Worm (Caenorhabditis elegans): ENCODE results near the gene pigt-1.

pigt-1 gene

ce11 chrV:10939990-10940570, 18.5 kb downstream of the pigt-1 start (continued):
- TF ChIP-seq Y67H2A.10 (GFP tag; conservative IDR thresholded peaks at IDR 0.05) = no peak
- TF ChIP-seq lsy-27 (tag; optimal IDR thresholded peaks at IDR 0.05; ENCODE audit: borderline replicate concordance, insufficient read depth) = no peak
- TF ChIP-seq chd-7 (tag; optimal IDR thresholded peaks at IDR 0.05) = no peak
- no peak for TF ChIP-seq nfya-2 (GFP tag; IDR thresholded peaks at IDR 0.05)

DNA sequence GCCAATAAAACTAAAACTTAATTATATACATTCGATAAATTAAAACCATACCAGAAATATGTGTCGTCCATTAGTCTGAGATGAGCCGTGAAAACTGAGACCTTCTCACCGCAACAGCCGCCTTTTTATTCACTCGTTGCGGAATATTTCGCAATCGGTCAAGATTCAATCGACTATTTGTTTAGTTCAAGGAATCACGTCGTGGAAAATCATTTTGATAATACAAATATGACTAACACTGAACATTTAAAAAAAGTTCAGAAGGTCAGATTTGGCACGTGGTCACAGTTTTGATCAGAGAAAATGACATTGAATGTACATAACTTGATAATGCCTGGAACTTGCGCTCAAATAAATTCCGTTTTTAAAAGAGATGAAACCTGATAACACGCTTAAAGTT, 19.9 kb downstream of the pigt-1 start, which contains the start of gene F17C11.11:
F17C11.11 (minus strand) TSS at position 79 of the 400 bp plus-strand sequence.
- TF ChIP-seq F37B4.10 (GFP tag; IDR thresholded peaks at IDR 0.05) = no peak
- TF ChIP-seq madf-3 (GFP tag; IDR thresholded peaks at IDR 0.05) = no peak
- no peak for TF ChIP-seq mxl-1 (tag; optimal IDR thresholded peaks at IDR 0.05)
- peak; percentile 95 for TF ChIP-seq cebp-1 (GFP tag; IDR thresholded peaks at IDR 0.05)
- peak; percentile 99 for TF ChIP-seq cebp-1 (tag; optimal IDR thresholded peaks at IDR 0.05)
- no peak for TF ChIP-seq die-1 (tag; optimal IDR thresholded peaks at IDR 0.05)
- no peak for TF ChIP-seq Y53G8AR.9 (GFP tag; conservative IDR thresholded peaks at IDR 0.05)
- no peak for TF ChIP-seq B0019.2 (GFP tag; conservative IDR thresholded peaks at IDR 0.05)
- no peak for TF ChIP-seq nhr-27 (tag; optimal IDR thresholded peaks at IDR 0.05)
- TF ChIP-seq lin-35 (GFP tag; optimal IDR thresholded peaks at IDR 0.05) = no peak
- no peak for TF ChIP-seq lsy-27 (tag; optimal IDR thresholded peaks at IDR 0.05; ENCODE audit: borderline replicate concordance, insufficient read depth)
- TF ChIP-seq rcor-1 (GFP tag; IDR thresholded peaks at IDR 0.05) = no peak
- TF ChIP-seq dpff-1 (tag; optimal IDR thresholded peaks at IDR 0.05) = no peak
- no peak for TF ChIP-seq ceh-91 (GFP tag; IDR thresholded peaks at IDR 0.05)
- TF ChIP-seq nhr-120 (GFP tag; IDR thresholded peaks at IDR 0.05) = no peak
- peak; percentile 20 for TF ChIP-seq chd-7 (tag; optimal IDR thresholded peaks at IDR 0.05)
- no peak for TF ChIP-seq nfya-2 (GFP tag; IDR thresholded peaks at IDR 0.05)
- TF ChIP-seq B0261.1 (tag; optimal IDR thresholded peaks at IDR 0.05) = no peak
- TF ChIP-seq egrh-3 (GFP tag; IDR thresholded peaks at IDR 0.05) = no peak
- TF ChIP-seq ccch-3 (GFP tag; optimal IDR thresholded peaks at IDR 0.05) = no peak
- TF ChIP-seq tbx-9 (tag; optimal IDR thresholded peaks at IDR 0.05; ENCODE audit: borderline replicate concordance) = no peak
- no peak for TF ChIP-seq bed-2 (GFP tag; IDR thresholded peaks at IDR 0.05)
- no peak for TF ChIP-seq rpc-1 (optimal IDR thresholded peaks at IDR 0.05)
- TF ChIP-seq rpc-1 (tag; optimal IDR thresholded peaks at IDR 0.05) = no peak
- TF ChIP-seq lsl-1 (GFP tag; optimal IDR thresholded peaks at IDR 0.05) = no peak
- TF ChIP-seq sptf-2 (GFP tag; optimal IDR thresholded peaks at IDR 0.05) = no peak
- no peak for TF ChIP-seq ceh-58 (GFP tag; IDR thresholded peaks at IDR 0.05)
- no peak for TF ChIP-seq lin-54 (GFP tag; optimal IDR thresholded peaks at IDR 0.05)
- no peak for TF ChIP-seq lin-40 (tag; optimal IDR thresholded peaks at IDR 0.05)
- TF ChIP-seq nhr-80 (tag; optimal IDR thresholded peaks at IDR 0.05) = peak; percentile 80
- TF ChIP-seq madf-6 (GFP tag; IDR thresholded peaks at IDR 0.05) = no peak
- peak; percentile 22 for TF ChIP-seq ZK185.1 (tag; optimal IDR thresholded peaks at IDR 0.05; ENCODE audit: poor library complexity, severe bottlenecking)
- TF ChIP-seq madf-8 (GFP tag; conservative IDR thresholded peaks at IDR 0.05) = no peak
- no peak for TF ChIP-seq F57C9.4 (tag; optimal IDR thresholded peaks at IDR 0.05)
- TF ChIP-seq rec-8 (tag; optimal IDR thresholded peaks at IDR 0.05) = no peak
- no peak for TF ChIP-seq nhr-90 (tag; optimal IDR thresholded peaks at IDR 0.05)
- no peak for TF ChIP-seq ztf-28 (GFP tag; IDR thresholded peaks at IDR 0.05)
- no peak for TF ChIP-seq pha-4 (tag; optimal IDR thresholded peaks at IDR 0.05)
- TF ChIP-seq B0336.3 (GFP tag; IDR thresholded peaks at IDR 0.05) = 0 out of 2 replicates have a peak, but pooled peaks have one; percentile 19
- no peak for TF ChIP-seq K11D2.4 (GFP tag; IDR thresholded peaks at IDR 0.05)
- TF ChIP-seq bed-1 (GFP tag; IDR thresholded peaks at IDR 0.05) = no peak
